Worm (Caenorhabditis elegans) whole organism, L1 larva: ENCODE results near the gene Y62H9A.8.

ENCODE experiments used
- C04F5.9 ChIP-seq: sonication (generic microtip); optimal IDR thresholded peaks from 2 replicates; lab custom pipeline; 2016; ENCODE audit warnings: missing genetic modification characterization, missing compliant biosample characterization
- F16B12.6 ChIP-seq: fragments of 150-350 bp; optimal IDR thresholded peaks from 2 replicates; lab custom pipeline; 2014; ENCODE audit warnings: missing biosample characterization, missing genetic modification characterization
- aha-1 ChIP-seq: fragments of 150-350 bp; optimal IDR thresholded peaks from 2 replicates; lab custom pipeline; 2014; ENCODE audit warnings: missing biosample characterization, missing genetic modification characterization
- alr-1 ChIP-seq: fragments of 200-800 bp; sonication (Bioruptor generic); optimal IDR thresholded peaks from 2 replicates; lab custom pipeline; 2018; ENCODE audit warnings: borderline replicate concordance, mild to moderate bottlenecking, missing genetic modification characterization, missing compliant biosample characterization
- aly-2 ChIP-seq: fragments of 150-350 bp; optimal IDR thresholded peaks from 2 replicates; lab custom pipeline; 2014; ENCODE audit warnings: missing biosample characterization, missing genetic modification characterization
- blmp-1 ChIP-seq: fragments of 150-350 bp; optimal IDR thresholded peaks from 2 replicates; lab custom pipeline; 2014; ENCODE audit warnings: missing biosample characterization, missing genetic modification characterization
- ceh-63 ChIP-seq: fragments of 200-800 bp; sonication (Bioruptor generic); optimal IDR thresholded peaks from 2 replicates; lab custom pipeline; 2018; ENCODE audit warnings: mild to moderate bottlenecking, missing genetic modification characterization, missing compliant biosample characterization
- ceh-8 ChIP-seq: fragments of 200-800 bp; sonication (Bioruptor generic); optimal IDR thresholded peaks from 2 replicates; lab custom pipeline; 2018; ENCODE audit warnings: mild to moderate bottlenecking, missing genetic modification characterization, moderate library complexity, missing compliant biosample characterization
- dpl-1 ChIP-seq, 3 experiments: fragments of 150-350 bp in 2 of 3; sonication (generic microtip) in 1 of 3; optimal IDR thresholded peaks; 2 replicates each; lab custom pipeline; 2014 to 2017; ENCODE audit warnings: missing biosample characterization in 3 of 3, missing genetic modification characterization in 3 of 3, missing genetic modification reagents in 3 of 3
- efl-3 ChIP-seq: fragments of 200-800 bp; sonication (Bioruptor generic); optimal IDR thresholded peaks from 2 replicates; lab custom pipeline; 2018; ENCODE audit warnings: mild to moderate bottlenecking, missing genetic modification characterization, missing compliant biosample characterization
- egl-13 ChIP-seq: sonication (generic microtip); optimal IDR thresholded peaks from 2 replicates; lab custom pipeline; 2016; ENCODE audit warnings: missing genotype, missing genetic modification reagents, missing genetic modification characterization, missing compliant biosample characterization
- egl-27 ChIP-seq, 2 experiments: fragments of 150-350 bp in 1 of 2; sonication (generic microtip); optimal IDR thresholded peaks; 3 replicates each; lab custom pipeline; 2017 to 2018; ENCODE audit warnings: missing biosample characterization in 2 of 2, missing genetic modification characterization in 2 of 2, missing genetic modification reagents in 2 of 2
- elt-2 ChIP-seq: sonication (generic microtip); optimal IDR thresholded peaks from 2 replicates; lab custom pipeline; 2016; ENCODE audit warnings: missing genetic modification characterization, mild to moderate bottlenecking, inconsistent platforms, missing compliant biosample characterization, missing genetic modification reagents
- elt-3 ChIP-seq, 6 experiments: fragments of 150-350 bp in 1 of 6; sonication (generic microtip); optimal IDR thresholded peaks; 2 replicates each; lab custom pipeline; 2017 to 2018; ENCODE audit warnings: missing biosample characterization in 6 of 6, missing genetic modification characterization in 6 of 6, inconsistent platforms in 1 of 6
- ets-5 ChIP-seq: fragments of 200-800 bp; sonication (Bioruptor generic); IDR thresholded peaks from 2 replicates; pipeline ENCODE4 v1.3.6; 2022; ENCODE audit warnings: missing genetic modification characterization, missing compliant biosample characterization
- grh-1 ChIP-seq: fragments of 200-800 bp; sonication (Bioruptor generic); IDR thresholded peaks from 2 replicates; pipeline ENCODE4 v1.3.6; 2022; ENCODE audit warnings: missing genetic modification reagents, missing genetic modification characterization, missing compliant biosample characterization
- hlh-4 ChIP-seq: sonication (generic microtip); optimal IDR thresholded peaks from 2 replicates; lab custom pipeline; 2016; ENCODE audit warnings: mild to moderate bottlenecking, missing genetic modification characterization, missing compliant biosample characterization
- irx-1 ChIP-seq: sonication (generic microtip); optimal IDR thresholded peaks from 2 replicates; lab custom pipeline; 2016; ENCODE audit warnings: missing genetic modification characterization, missing compliant biosample characterization
- lin-14 ChIP-seq: fragments of 200-800 bp; sonication (Bioruptor generic); optimal IDR thresholded peaks from 2 replicates; lab custom pipeline; 2018; ENCODE audit warnings: mild to moderate bottlenecking, missing genetic modification characterization, moderate library complexity, missing compliant biosample characterization
- lin-15B ChIP-seq: fragments of 150-350 bp; sonication (generic microtip); optimal IDR thresholded peaks from 3 replicates; lab custom pipeline; 2014; ENCODE audit warnings: missing biosample characterization, missing genetic modification characterization
- lin-35 ChIP-seq, 2 experiments: fragments of 150-350 bp; optimal IDR thresholded peaks; 2 replicates each; lab custom pipeline; 2014; ENCODE audit warnings: missing biosample characterization in 2 of 2, missing genetic modification characterization in 2 of 2, missing genetic modification reagents in 2 of 2
- lin-39 ChIP-seq: fragments of 150-350 bp; optimal IDR thresholded peaks from 2 replicates; lab custom pipeline; 2014; ENCODE audit warnings: missing biosample characterization, missing genetic modification reagents, missing genetic modification characterization
- lsy-2 ChIP-seq, 2 experiments: fragments of 150-350 bp; optimal IDR thresholded peaks; 2 replicates each; lab custom pipeline; 2014; ENCODE audit warnings: missing biosample characterization in 2 of 2, missing genetic modification characterization in 2 of 2
- mab-9 ChIP-seq: fragments of 200-800 bp; sonication (Bioruptor generic); IDR thresholded peaks from 2 replicates; pipeline ENCODE4 v1.3.6; 2022; ENCODE audit warnings: missing genetic modification reagents, missing genetic modification characterization, missing compliant biosample characterization
- nhr-20 ChIP-seq: sonication (generic microtip); optimal IDR thresholded peaks from 2 replicates; lab custom pipeline; 2016; ENCODE audit warnings: mild to moderate bottlenecking, missing genetic modification characterization, missing compliant biosample characterization
- nhr-237 ChIP-seq: fragments of 150-350 bp; optimal IDR thresholded peaks from 2 replicates; lab custom pipeline; 2014; ENCODE audit warnings: missing biosample characterization, missing genetic modification characterization
- nhr-85 ChIP-seq: sonication (generic microtip); peaks from one replicate; lab custom pipeline; 2016; ENCODE audit warnings: missing genetic modification characterization, inconsistent platforms, missing compliant biosample characterization
- nhr-90 ChIP-seq: sonication (generic microtip); optimal IDR thresholded peaks from 2 replicates; lab custom pipeline; 2016; ENCODE audit warnings: mild to moderate bottlenecking, missing genetic modification characterization, missing compliant biosample characterization; ENCODE audit not compliant: poor library complexity
- pag-3 ChIP-seq: sonication (generic microtip); optimal IDR thresholded peaks from 2 replicates; lab custom pipeline; 2017; ENCODE audit warnings: missing genetic modification characterization, mild to moderate bottlenecking, missing compliant biosample characterization, antibody characterized with exemption, borderline replicate concordance; ENCODE audit not compliant: insufficient read depth
- rnt-1 ChIP-seq: sonication (generic microtip); optimal IDR thresholded peaks from 2 replicates; lab custom pipeline; 2016; ENCODE audit warnings: mild to moderate bottlenecking, missing genetic modification characterization, moderate library complexity, missing compliant biosample characterization
- skn-1 ChIP-seq: fragments of 150-350 bp; optimal IDR thresholded peaks from 2 replicates; lab custom pipeline; 2014; ENCODE audit warnings: missing biosample characterization, missing genetic modification characterization
- snu-23 ChIP-seq: sonication (generic microtip); optimal IDR thresholded peaks from 2 replicates; lab custom pipeline; 2016; ENCODE audit warnings: missing genetic modification characterization, missing compliant biosample characterization
- sptf-1 ChIP-seq: fragments of 150-350 bp; optimal IDR thresholded peaks from 2 replicates; lab custom pipeline; 2014; ENCODE audit warnings: missing biosample characterization, missing genetic modification characterization
- sup-37 ChIP-seq: fragments of 200-800 bp; sonication (Bioruptor generic); optimal IDR thresholded peaks from 2 replicates; lab custom pipeline; 2018; ENCODE audit warnings: mild to moderate bottlenecking, missing genetic modification characterization, missing compliant biosample characterization
- swsn-7 ChIP-seq: sonication (generic microtip); optimal IDR thresholded peaks from 2 replicates; lab custom pipeline; 2016; ENCODE audit warnings: missing genetic modification characterization, missing compliant biosample characterization
- unc-98 ChIP-seq: fragments of 200-800 bp; sonication (Bioruptor generic); IDR thresholded peaks from 2 replicates; pipeline ENCODE4 v1.3.6; 2022; ENCODE audit warnings: missing genetic modification characterization, missing compliant biosample characterization
- zag-1 ChIP-seq: fragments of 150-350 bp; optimal IDR thresholded peaks from 2 replicates; lab custom pipeline; 2014; ENCODE audit warnings: missing biosample characterization, missing genetic modification characterization
- ztf-4 ChIP-seq: fragments of 150-350 bp; optimal IDR thresholded peaks from 2 replicates; lab custom pipeline; 2014; ENCODE audit warnings: missing biosample characterization, missing genetic modification characterization

The Y62H9A.8 gene

DNA sequence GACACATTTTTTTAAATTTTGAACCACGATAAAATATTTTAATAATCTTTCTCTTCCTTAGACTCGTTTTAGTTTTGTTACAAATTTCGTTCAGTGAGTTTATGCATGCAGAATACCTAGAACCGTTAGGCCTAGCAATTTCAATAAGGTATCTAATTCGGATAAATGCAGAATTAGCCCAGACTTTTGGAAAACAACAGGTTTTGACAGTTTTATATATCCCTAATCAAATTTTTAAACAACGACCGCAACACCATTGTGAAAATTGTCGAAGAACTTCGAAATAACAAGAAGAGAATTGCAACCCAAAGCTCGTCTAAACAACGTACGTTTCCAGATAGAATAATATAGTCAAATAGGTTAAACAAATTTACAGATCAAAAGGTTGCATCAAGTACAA lies 25.8 kb upstream of the Y62H9A.8 start, which contains the start of gene Y62H9A.16:
Y62H9A.16 (plus strand) TSS at position 301 of the 400 bp plus-strand sequence.
- TF ChIP-seq elt-3 (tag; optimal IDR thresholded peaks at IDR 0.05; lab: Kevin White, UChicago) (no peak), efl-3 (GFP tag; lab: Kevin White, UChicago) (no peak), C04F5.9 (tag; lab: Kevin White, UChicago) (no peak), aha-1 (tag; lab: Kevin White, UChicago) (no peak), nhr-85 (tag; lab: Kevin White, UChicago) (no peak), sup-37 (GFP tag; lab: Kevin White, UChicago) (no peak), skn-1 (no peak), ztf-4 (tag; lab: Kevin White, UChicago) (no peak), pag-3 (tag; lab: Kevin White, UChicago) (no peak), sptf-1 (tag; lab: Kevin White, UChicago) (no peak), unc-98 (GFP tag; lab: Robert Waterston, UW) (no peak), blmp-1 (tag; lab: Kevin White, UChicago) (no peak), nhr-90 (tag; lab: Kevin White, UChicago) (no peak), ceh-8 (GFP tag; lab: Kevin White, UChicago) (no peak), egl-27 (tag; optimal IDR thresholded peaks at IDR 0.05; lab: Kevin White, UChicago) (no peak), alr-1 (tag; lab: Kevin White, UChicago) (no peak), dpl-1 (GFP tag; optimal IDR thresholded peaks at IDR 0.05; lab: Kevin White, UChicago) (no peak), lin-39 (no peak), F16B12.6 (tag; lab: Kevin White, UChicago) (no peak), nhr-237 (tag; lab: Kevin White, UChicago) (no peak)

ce11 chrX:11916705-11917104 lies 24.5 kb upstream of the Y62H9A.8 start, which contains the start of gene Y62H9A.13:
Gene Y62H9A.13 (plus strand): TSS chrX:11917005.
- no peak for TF ChIP-seq hlh-4 (tag; lab: Kevin White, UChicago)
- no peak for TF ChIP-seq aha-1 (tag; lab: Kevin White, UChicago)
- no peak for TF ChIP-seq elt-2
- TF ChIP-seq lin-14 (GFP tag; lab: Kevin White, UChicago) = no peak
- TF ChIP-seq C04F5.9 (tag; lab: Kevin White, UChicago) = no peak
- TF ChIP-seq ceh-8 (GFP tag; lab: Kevin White, UChicago) = no peak
- TF ChIP-seq efl-3 (GFP tag; lab: Kevin White, UChicago) = no peak
- TF ChIP-seq lin-35 (GFP tag; optimal IDR thresholded peaks at IDR 0.05; lab: Kevin White, UChicago) = no peak
- no peak for TF ChIP-seq ceh-63
- TF ChIP-seq lin-15B (tag; lab: Kevin White, UChicago) = no peak
- TF ChIP-seq rnt-1 (tag; lab: Kevin White, UChicago) = no peak
- no peak for TF ChIP-seq aly-2 (tag; lab: Kevin White, UChicago)
- no peak for TF ChIP-seq nhr-20 (tag; lab: Kevin White, UChicago)

ce11 chrX:11913824-11914223 lies 21.6 kb upstream of the Y62H9A.8 start, which contains the start of gene Y62H9A.12:
Gene Y62H9A.12 (plus strand): TSS chrX:11914124.
- TF ChIP-seq nhr-20 (tag; lab: Kevin White, UChicago) = no peak
- no peak for TF ChIP-seq elt-2
- TF ChIP-seq zag-1 (tag; lab: Kevin White, UChicago) = no peak
- TF ChIP-seq egl-13 (tag; lab: Kevin White, UChicago) = no peak
- no peak for TF ChIP-seq swsn-7 (tag; lab: Kevin White, UChicago)
- TF ChIP-seq, all 84 proteins: peak for 0

ce11 chrX:11910046-11910445 lies 17.8 kb upstream of the Y62H9A.8 start, which contains the start of gene Y62H9A.15:
Gene Y62H9A.15 (minus strand): TSS chrX:11910145.
- TF ChIP-seq nhr-20 (tag; lab: Kevin White, UChicago) = peak; percentile 1
- TF ChIP-seq ceh-63 = no peak
- no peak for TF ChIP-seq ets-5 (GFP tag; lab: Robert Waterston, UW)
- no peak for TF ChIP-seq irx-1 (tag; lab: Kevin White, UChicago)
- peak; percentile 13 for TF ChIP-seq elt-2
- no peak for TF ChIP-seq dpl-1 (GFP tag; optimal IDR thresholded peaks at IDR 0.05; lab: Kevin White, UChicago)
- no peak for TF ChIP-seq snu-23 (GFP tag; lab: Kevin White, UChicago)
- no peak for TF ChIP-seq mab-9 (GFP tag; lab: Robert Waterston, UW)
- TF ChIP-seq lin-35 (GFP tag; optimal IDR thresholded peaks at IDR 0.05; lab: Kevin White, UChicago) = peak in 1 of 2 experiments; percentile 9
- TF ChIP-seq grh-1 (GFP tag; lab: Robert Waterston, UW) = no peak
- no peak for TF ChIP-seq egl-13 (tag; lab: Kevin White, UChicago)
- peak in 1 of 6 experiments; percentile 5 for TF ChIP-seq elt-3 (tag; optimal IDR thresholded peaks at IDR 0.05; lab: Kevin White, UChicago)
- TF ChIP-seq nhr-90 (tag; lab: Kevin White, UChicago) = no peak
- no peak for TF ChIP-seq efl-3 (GFP tag; lab: Kevin White, UChicago)
- TF ChIP-seq lsy-2 (tag; optimal IDR thresholded peaks at IDR 0.05; lab: Kevin White, UChicago) = no peak
